Worm (Caenorhabditis elegans): ENCODE measurements around the gene fbxa-144.

DNA sequence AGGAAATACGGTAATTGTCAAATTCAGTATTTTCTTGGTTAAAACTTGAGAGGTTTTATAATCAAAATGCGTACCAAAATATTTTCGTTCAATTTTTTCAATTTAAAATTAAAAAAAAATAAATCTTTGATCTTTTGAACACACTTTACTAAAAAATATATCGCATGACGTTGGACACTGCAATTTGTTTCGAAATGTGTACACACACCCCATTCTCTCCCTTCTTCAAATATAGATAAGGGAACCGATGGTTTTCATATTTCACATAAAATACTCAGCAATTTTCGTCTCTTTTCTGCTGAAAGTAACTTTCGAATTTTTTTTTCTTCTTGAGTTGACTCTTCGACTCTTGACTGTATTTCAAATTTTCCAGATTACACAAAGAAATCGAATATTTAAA is 11.2 kb downstream of the fbxa-144 start:
- TF ChIP-seq dao-5 (tag; optimal IDR thresholded peaks at IDR 0.05) = no peak
- no peak for TF ChIP-seq him-1 (tag; optimal IDR thresholded peaks at IDR 0.05)

All from whole organism, L4/young adult.